Worm (Caenorhabditis elegans): ENCODE data around the gene tmem-258.

DNA sequence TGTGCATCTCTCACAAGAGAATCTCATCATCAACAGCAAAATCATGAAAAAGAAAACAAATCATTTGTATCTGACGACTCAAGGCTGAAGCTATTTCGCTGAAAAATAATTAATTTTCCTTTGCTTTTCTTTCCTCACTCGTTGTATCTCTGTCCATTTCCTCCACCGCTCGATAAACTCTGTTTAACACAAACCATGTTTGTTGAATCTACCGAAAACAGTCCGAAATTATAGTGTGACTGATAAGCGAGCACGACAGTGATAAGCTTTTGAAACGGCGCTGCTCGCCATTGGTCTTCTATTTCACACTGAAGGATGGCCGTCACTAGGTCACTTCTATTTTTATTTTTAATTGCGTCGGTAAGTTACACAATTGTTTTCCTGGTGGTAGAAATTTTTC, 12.7 kb downstream of the tmem-258 start, which contains the start of gene npa-1:
- TF ChIP-seq pha-4 (tag; optimal IDR thresholded peaks at IDR 0.05), result no peak
- TF ChIP-seq mml-1 (tag; optimal IDR thresholded peaks at IDR 0.05), result no peak
- TF ChIP-seq hmg-11 (tag; optimal IDR thresholded peaks at IDR 0.05), result no peak
- TF ChIP-seq ceh-9 (tag; optimal IDR thresholded peaks at IDR 0.05), result no peak
- TF ChIP-seq nhr-28 (tag; optimal IDR thresholded peaks at IDR 0.05), result no peak
- TF ChIP-seq snpc-4 (tag; optimal IDR thresholded peaks at IDR 0.05), result no peak
- TF ChIP-seq ama-1 (optimal IDR thresholded peaks at IDR 0.05), result no peak
- no peak for TF ChIP-seq ceh-28 (tag; optimal IDR thresholded peaks at IDR 0.05)
